Fruit fly (Drosophila melanogaster) whole organism, embryonic: ENCODE data around the gene CG31294.

Experiments
- Bgb ChIP-seq: fragments of 200-800 bp; sonication (Bioruptor generic); IDR thresholded peaks from 2 replicates; pipeline ENCODE4 v1.3.6; 2022; ENCODE audit warnings: missing biosample characterization, missing genetic modification characterization; ENCODE audit not compliant: partially characterized antibody
- CG10274 ChIP-seq: fragments of 200-800 bp; sonication (Bioruptor generic); optimal IDR thresholded peaks from 3 replicates; lab custom pipeline; 2017; ENCODE audit warnings: missing biosample characterization, mild to moderate bottlenecking, missing genetic modification characterization
- CG11093 ChIP-seq: fragments of 200-800 bp; sonication (Bioruptor generic); IDR thresholded peaks from 3 replicates; pipeline ENCODE4 v1.3.6; 2022; ENCODE audit warnings: missing biosample characterization, missing genetic modification characterization
- CG14965 ChIP-seq: fragments of 200-800 bp; sonication (Bioruptor generic); optimal IDR thresholded peaks from 2 replicates; lab custom pipeline; 2016; ENCODE audit warnings: missing biosample characterization, missing genetic modification characterization, borderline replicate concordance
- CG17912 ChIP-seq: fragments of 200-800 bp; sonication (Bioruptor generic); optimal IDR thresholded peaks from 2 replicates; lab custom pipeline; 2018; ENCODE audit warnings: missing biosample characterization, mild to moderate bottlenecking, missing genetic modification characterization
- CG4617 ChIP-seq: fragments of 200-800 bp; sonication (Bioruptor generic); optimal IDR thresholded peaks from 3 replicates; lab custom pipeline; 2016; ENCODE audit warnings: missing biosample characterization, missing genetic modification characterization, borderline replicate concordance
- CG7372 ChIP-seq: fragments of 200-800 bp; sonication (Bioruptor generic); IDR thresholded peaks from 2 replicates; pipeline ENCODE4 v1.3.6; 2022; ENCODE audit warnings: missing biosample characterization, missing genetic modification characterization
- Xbp1 ChIP-seq: fragments of 200-800 bp; sonication (Bioruptor generic); optimal IDR thresholded peaks from 3 replicates; lab custom pipeline; 2016; ENCODE audit warnings: missing biosample characterization, mild to moderate bottlenecking, missing genetic modification characterization
- chm ChIP-seq: fragments of 200-800 bp; sonication (Bioruptor generic); IDR thresholded peaks from 2 replicates; pipeline ENCODE4 v1.3.6; 2022; ENCODE audit warnings: missing biosample characterization, missing genetic modification characterization
- chn ChIP-seq: fragments of 200-800 bp; sonication (Bioruptor generic); optimal IDR thresholded peaks from 2 replicates; lab custom pipeline; 2016; ENCODE audit warnings: missing biosample characterization, missing genetic modification characterization
- grn ChIP-seq: fragments of 200-800 bp; sonication (Bioruptor generic); optimal IDR thresholded peaks from 3 replicates; lab custom pipeline; 2017; ENCODE audit warnings: missing biosample characterization, missing genetic modification characterization
- luna ChIP-seq: fragments of 200-800 bp; sonication (Bioruptor generic); optimal IDR thresholded peaks from 2 replicates; lab custom pipeline; 2016; ENCODE audit warnings: missing biosample characterization, missing genetic modification characterization
- stc ChIP-seq: fragments of 200-800 bp; sonication (Bioruptor generic); IDR thresholded peaks from 2 replicates; pipeline ENCODE4 v1.3.6; 2022; ENCODE audit warnings: missing biosample characterization, missing genetic modification characterization
- tgo ChIP-seq: fragments of 200-800 bp; sonication (Bioruptor generic); IDR thresholded peaks from 3 replicates; pipeline ENCODE4 v1.3.6; 2022; ENCODE audit warnings: missing biosample characterization, missing genetic modification characterization

DNA sequence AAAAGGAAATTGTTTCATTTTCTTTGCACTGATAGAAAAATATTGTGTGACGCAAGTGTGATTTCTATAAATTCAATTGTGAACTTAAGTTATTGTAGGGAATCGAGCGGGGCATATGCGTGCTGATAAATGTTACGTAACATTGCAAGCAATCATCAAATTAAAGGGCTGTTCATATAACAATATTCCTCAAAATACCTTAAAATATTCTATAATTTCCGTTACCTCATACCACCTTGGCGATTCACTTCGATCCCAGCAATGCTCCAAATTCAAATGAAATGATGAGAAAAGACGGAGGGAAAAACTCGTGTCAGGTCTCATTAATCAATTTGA is 39.3 kb downstream of the CG31294 start:
- no peak for TF ChIP-seq chn (GFP tag; lab: Kevin White, UChicago)
- no peak for TF ChIP-seq CG14965 (GFP tag; lab: Kevin White, UChicago)
- TF ChIP-seq stc (GFP tag; lab: Robert Waterston, UW), result no peak
- TF ChIP-seq CG10274 (GFP tag; lab: Kevin White, UChicago), result peak; percentile 4
- no peak for TF ChIP-seq Xbp1 (GFP tag; lab: Kevin White, UChicago)
- no peak for TF ChIP-seq tgo
- TF ChIP-seq CG17912 (GFP tag; lab: Kevin White, UChicago), result no peak
- no peak for TF ChIP-seq luna
- no peak for TF ChIP-seq Bgb (GFP tag; lab: Robert Waterston, UW)
- TF ChIP-seq CG4617 (GFP tag; lab: Kevin White, UChicago), result no peak
- TF ChIP-seq grn (GFP tag; lab: Kevin White, UChicago), result no peak
- no peak for TF ChIP-seq CG7372 (GFP tag; lab: Robert Waterston, UW)
- no peak for TF ChIP-seq CG11093 (GFP tag; lab: Robert Waterston, UW)
- no peak for TF ChIP-seq chm (GFP tag; lab: Robert Waterston, UW)
